Fruit fly (Drosophila melanogaster) whole organism, wandering third instar larva: Measurements from ENCODE around the gene hemo.

Source experiments
- Abd-B ChIP-seq: fragments of >200 bp; optimal IDR thresholded peaks from 2 replicates; lab custom pipeline; 2017; ENCODE audit warnings: missing biosample characterization, missing genetic modification characterization
- CG9705 ChIP-seq: fragments of 200-800 bp; sonication (Bioruptor generic); optimal IDR thresholded peaks from 2 replicates; lab custom pipeline; 2018; ENCODE audit warnings: missing biosample characterization, mild to moderate bottlenecking, missing genetic modification characterization
- CrebA ChIP-seq: fragments of 200-800 bp; sonication (Bioruptor generic); optimal IDR thresholded peaks from 2 replicates; lab custom pipeline; 2016; ENCODE audit warnings: missing biosample characterization, mild to moderate bottlenecking, missing genetic modification characterization, borderline replicate concordance
- HLH106 ChIP-seq: fragments of 200-800 bp; optimal IDR thresholded peaks from 3 replicates; lab custom pipeline; 2019; ENCODE audit warnings: missing biosample characterization, mild to moderate bottlenecking, missing genetic modification characterization, moderate library complexity
- Hr78 ChIP-seq: fragments of >200 bp; optimal IDR thresholded peaks from 2 replicates; lab custom pipeline; 2017; ENCODE audit warnings: missing biosample characterization, missing genetic modification characterization
- Vsx2 ChIP-seq: fragments of 200-300, 225-300 bp; sonication (Bioruptor generic); optimal IDR thresholded peaks from 2 replicates; lab custom pipeline; 2018; ENCODE audit warnings: missing biosample characterization, missing genetic modification characterization; ENCODE audit not compliant: partially characterized antibody
- dl ChIP-seq, 2 experiments: fragments of 175-275, 200-275 bp in 1 of 2; fragments of 200-275 bp in 1 of 2; sonication (Bioruptor generic); optimal IDR thresholded peaks; lab custom pipeline; 2018; ENCODE audit warnings: mild to moderate bottlenecking in 2 of 2, missing biosample characterization in 2 of 2, missing genetic modification characterization in 2 of 2, moderate library complexity in 2 of 2; ENCODE audit not compliant: partially characterized antibody in 2 of 2, insufficient read depth in 1 of 2
- fru ChIP-seq: fragments of 200-800 bp; sonication (Bioruptor generic); optimal IDR thresholded peaks from 3 replicates; lab custom pipeline; 2016; ENCODE audit warnings: missing biosample characterization, mild to moderate bottlenecking, missing genetic modification characterization

DNA sequence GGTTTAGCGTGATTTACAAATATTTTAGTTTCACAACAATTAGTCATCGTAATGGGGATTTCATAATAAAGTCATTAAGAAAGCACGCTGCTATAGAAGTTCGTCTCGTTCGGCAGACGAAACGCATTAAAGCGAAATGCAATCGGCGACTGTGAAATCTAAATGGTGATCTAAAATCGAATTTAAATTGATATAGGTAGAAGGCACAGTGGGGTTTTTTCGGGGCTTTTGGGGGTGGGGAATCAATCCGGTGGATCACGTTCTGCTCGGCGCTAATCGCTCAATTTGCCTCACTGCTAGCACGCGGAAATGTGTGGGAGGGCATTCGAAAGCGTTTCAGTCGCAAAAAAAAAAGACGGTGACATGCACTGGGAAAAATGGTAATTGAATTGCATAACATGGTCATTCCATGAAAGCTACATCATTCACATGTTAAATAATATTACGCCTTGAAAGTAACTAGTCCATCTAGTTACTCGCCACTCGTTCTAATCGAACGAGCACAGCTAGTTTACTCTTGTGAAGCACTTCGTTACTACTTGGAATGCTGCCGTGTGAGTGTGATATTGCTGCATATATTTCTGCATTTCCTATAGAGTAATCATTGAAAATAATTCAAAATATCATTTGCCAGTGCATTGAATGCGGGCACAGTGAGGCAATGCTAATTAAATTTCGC lies 12.9 kb upstream of the hemo start:
- no peak for TF ChIP-seq Hr78 (GFP tag; lab: Kevin White, UChicago)
- TF ChIP-seq fru (GFP tag; lab: Kevin White, UChicago): peak; percentile 13
- no peak for TF ChIP-seq CG9705 (GFP tag; lab: Kevin White, UChicago)
- no peak for TF ChIP-seq dl (GFP tag; optimal IDR thresholded peaks at IDR 0.05; lab: Kevin White, UChicago; ENCODE audit: insufficient read depth in 1 of 2, partially characterized antibody in 2 of 2)
- no peak for TF ChIP-seq Abd-B (GFP tag; lab: Kevin White, UChicago)
- no peak for TF ChIP-seq HLH106 (tag; lab: Kevin White, UChicago)
- no peak for TF ChIP-seq CrebA (GFP tag; lab: Kevin White, UChicago)
- TF ChIP-seq Vsx2 (GFP tag; lab: Kevin White, UChicago): no peak
